Fruit fly (Drosophila melanogaster) whole organism, wandering third instar larva: ENCODE measurements around the gene CG31789.
A peak's percentile ranks its signal among the peaks of the same experiment; 100 is the strongest.

Source experiments
- Abd-B ChIP-seq: fragments of >200 bp; optimal IDR thresholded peaks from 2 replicates; lab custom pipeline; 2017; ENCODE audit warnings: missing biosample characterization, missing genetic modification characterization
- CG32264 ChIP-seq: fragments of 200-800 bp; sonication (Bioruptor generic); optimal IDR thresholded peaks from 2 replicates; lab custom pipeline; 2016; ENCODE audit warnings: missing biosample characterization, missing genetic modification characterization
- CG9705 ChIP-seq: fragments of 200-800 bp; sonication (Bioruptor generic); optimal IDR thresholded peaks from 2 replicates; lab custom pipeline; 2018; ENCODE audit warnings: missing biosample characterization, mild to moderate bottlenecking, missing genetic modification characterization
- CrebA ChIP-seq: fragments of 200-800 bp; sonication (Bioruptor generic); optimal IDR thresholded peaks from 2 replicates; lab custom pipeline; 2016; ENCODE audit warnings: missing biosample characterization, mild to moderate bottlenecking, missing genetic modification characterization, borderline replicate concordance
- Dfd ChIP-seq: fragments of >200 bp; optimal IDR thresholded peaks from 2 replicates; lab custom pipeline; 2017; ENCODE audit warnings: missing biosample characterization, missing genetic modification characterization
- Dif ChIP-seq: fragments of 200-275, 200-300 bp; sonication (Bioruptor generic); optimal IDR thresholded peaks from 2 replicates; lab custom pipeline; 2018; ENCODE audit warnings: missing biosample characterization, missing genetic modification characterization; ENCODE audit not compliant: partially characterized antibody
- GATAd ChIP-seq: sonication (Bioruptor generic); optimal IDR thresholded peaks from 2 replicates; lab custom pipeline; 2016; ENCODE audit warnings: missing biosample characterization, missing genetic modification characterization
- HLH106 ChIP-seq: fragments of 200-800 bp; optimal IDR thresholded peaks from 3 replicates; lab custom pipeline; 2019; ENCODE audit warnings: missing biosample characterization, mild to moderate bottlenecking, missing genetic modification characterization, moderate library complexity
- Hnf4 ChIP-seq: fragments of 200-800 bp; sonication (Bioruptor generic); optimal IDR thresholded peaks from 2 replicates; lab custom pipeline; 2016; ENCODE audit warnings: missing biosample characterization, mild to moderate bottlenecking, missing genetic modification characterization
- Hr78 ChIP-seq: fragments of >200 bp; optimal IDR thresholded peaks from 2 replicates; lab custom pipeline; 2017; ENCODE audit warnings: missing biosample characterization, missing genetic modification characterization
- Hr83 ChIP-seq: fragments of 200-300 bp; sonication (Bioruptor generic); optimal IDR thresholded peaks from 2 replicates; lab custom pipeline; 2016; ENCODE audit warnings: missing biosample characterization, mild to moderate bottlenecking, missing genetic modification characterization, moderate library complexity; ENCODE audit not compliant: poor library complexity, severe bottlenecking
- Jra ChIP-seq: sonication (Bioruptor generic); optimal IDR thresholded peaks from 2 replicates; lab custom pipeline; 2016; ENCODE audit warnings: missing biosample characterization, missing genetic modification characterization
- Mio ChIP-seq: sonication (Bioruptor generic); optimal IDR thresholded peaks from 2 replicates; lab custom pipeline; 2016; ENCODE audit warnings: missing biosample characterization, missing genetic modification characterization
- Myc ChIP-seq: fragments of >200 bp; optimal IDR thresholded peaks from 2 replicates; lab custom pipeline; 2017
- N ChIP-seq: fragments of >200 bp; optimal IDR thresholded peaks from 2 replicates; lab custom pipeline; 2018; ENCODE audit warnings: missing biosample characterization, missing external identifiers, missing genetic modification characterization
- OdsH ChIP-seq: fragments of 200-800 bp; sonication (Bioruptor generic); optimal IDR thresholded peaks from 2 replicates; lab custom pipeline; 2016; ENCODE audit warnings: missing biosample characterization, mild to moderate bottlenecking, missing genetic modification characterization
- Rel ChIP-seq, 2 experiments: fragments of 200-800 bp; sonication (Bioruptor generic) in 1 of 2; optimal IDR thresholded peaks; 2 replicates in 1 of 2; 3 replicates in 1 of 2; lab custom pipeline; 2016 to 2019; ENCODE audit warnings: mild to moderate bottlenecking in 2 of 2, missing biosample characterization in 2 of 2, missing genetic modification characterization in 2 of 2, moderate library complexity in 1 of 2
- Sp1 ChIP-seq: fragments of 200-800 bp; sonication (Bioruptor generic); optimal IDR thresholded peaks from 3 replicates; lab custom pipeline; 2019; ENCODE audit warnings: missing biosample characterization, mild to moderate bottlenecking, missing genetic modification characterization, moderate library complexity
- Vsx2 ChIP-seq: fragments of 200-300, 225-300 bp; sonication (Bioruptor generic); optimal IDR thresholded peaks from 2 replicates; lab custom pipeline; 2018; ENCODE audit warnings: missing biosample characterization, missing genetic modification characterization; ENCODE audit not compliant: partially characterized antibody
- br ChIP-seq: fragments of 200-800 bp; sonication (Bioruptor generic); optimal IDR thresholded peaks from 2 replicates; lab custom pipeline; 2016; ENCODE audit warnings: missing biosample characterization, missing genetic modification characterization
- brk ChIP-seq: fragments of 200-800 bp; sonication (Bioruptor generic); optimal IDR thresholded peaks from 2 replicates; lab custom pipeline; 2016; ENCODE audit warnings: missing biosample characterization, mild to moderate bottlenecking, missing genetic modification characterization
- dl ChIP-seq, 2 experiments: fragments of 175-275, 200-275 bp in 1 of 2; fragments of 200-275 bp in 1 of 2; sonication (Bioruptor generic); optimal IDR thresholded peaks; lab custom pipeline; 2018; ENCODE audit warnings: mild to moderate bottlenecking in 2 of 2, missing biosample characterization in 2 of 2, missing genetic modification characterization in 2 of 2, moderate library complexity in 2 of 2; ENCODE audit not compliant: partially characterized antibody in 2 of 2, insufficient read depth in 1 of 2
- dmrt93B ChIP-seq: fragments of 200-800 bp; sonication (Bioruptor generic); optimal IDR thresholded peaks from 2 replicates; lab custom pipeline; 2018; ENCODE audit warnings: missing biosample characterization, mild to moderate bottlenecking, missing genetic modification characterization
- dsf ChIP-seq: sonication (Bioruptor generic); optimal IDR thresholded peaks from 2 replicates; lab custom pipeline; 2016; ENCODE audit warnings: missing biosample characterization, missing genetic modification characterization, borderline replicate concordance
- ey ChIP-seq: fragments of 200-800 bp; sonication (Bioruptor generic); optimal IDR thresholded peaks from 2 replicates; lab custom pipeline; 2016; ENCODE audit warnings: missing biosample characterization, missing genetic modification characterization
- foxo ChIP-seq, 2 experiments: fragments of 200-800 bp; sonication (Bioruptor generic); optimal IDR thresholded peaks; 2 replicates in 1 of 2; 3 replicates in 1 of 2; lab custom pipeline; 2016 to 2017; ENCODE audit warnings: missing biosample characterization in 2 of 2, missing genetic modification characterization in 2 of 2
- fru ChIP-seq: fragments of 200-800 bp; sonication (Bioruptor generic); optimal IDR thresholded peaks from 3 replicates; lab custom pipeline; 2016; ENCODE audit warnings: missing biosample characterization, mild to moderate bottlenecking, missing genetic modification characterization
- h ChIP-seq: fragments of 200-800 bp; sonication (Bioruptor generic); optimal IDR thresholded peaks from 3 replicates; lab custom pipeline; 2016; ENCODE audit warnings: missing biosample characterization, mild to moderate bottlenecking, missing genetic modification characterization
- jim ChIP-seq: fragments of 175-275, 200-325 bp; sonication (Bioruptor generic); optimal IDR thresholded peaks from 2 replicates; lab custom pipeline; 2016; ENCODE audit warnings: missing biosample characterization, mild to moderate bottlenecking, missing genetic modification characterization
- lola ChIP-seq: fragments of >200 bp; optimal IDR thresholded peaks from 2 replicates; lab custom pipeline; 2017; ENCODE audit warnings: missing biosample characterization, missing genetic modification characterization
- pan ChIP-seq: fragments of >200 bp; optimal IDR thresholded peaks from 2 replicates; lab custom pipeline; 2017
- psq ChIP-seq: fragments of 200-800 bp; sonication (Bioruptor generic); optimal IDR thresholded peaks from 3 replicates; lab custom pipeline; 2017; ENCODE audit warnings: missing biosample characterization, mild to moderate bottlenecking, missing genetic modification characterization, moderate library complexity
- rgr ChIP-seq: fragments of 200-800 bp; sonication (Bioruptor generic); optimal IDR thresholded peaks from 3 replicates; lab custom pipeline; 2016; ENCODE audit warnings: missing biosample characterization, mild to moderate bottlenecking, missing genetic modification characterization
- sage ChIP-seq: fragments of 200-800 bp; sonication (Bioruptor generic); optimal IDR thresholded peaks from 2 replicates; lab custom pipeline; 2016; ENCODE audit warnings: missing biosample characterization, mild to moderate bottlenecking, missing genetic modification characterization
- sv ChIP-seq: fragments of 200-800 bp; sonication (Bioruptor generic); optimal IDR thresholded peaks from 3 replicates; lab custom pipeline; 2016; ENCODE audit warnings: missing biosample characterization, missing genetic modification characterization
- tai ChIP-seq: sonication (Bioruptor generic); optimal IDR thresholded peaks from 2 replicates; lab custom pipeline; 2016; ENCODE audit warnings: missing biosample characterization, missing genetic modification characterization
- usp ChIP-seq: fragments of >200 bp; optimal IDR thresholded peaks from 2 replicates; lab custom pipeline; 2017; ENCODE audit warnings: missing biosample characterization, missing genetic modification characterization
- woc ChIP-seq: sonication (Bioruptor generic); optimal IDR thresholded peaks from 2 replicates; lab custom pipeline; 2016; ENCODE audit warnings: missing biosample characterization, mild to moderate bottlenecking, missing genetic modification characterization

The CG31789 gene

dm6 chr2L:18605549-18605948 is at the start of gene CG31789:
CG31789 (plus strand) TSS chr2L:18605928.
- TF ChIP-seq Hr83 (no peak), Rel (GFP tag; optimal IDR thresholded peaks at IDR 0.05; lab: Kevin White, UChicago) (no peak), Rel (tag; optimal IDR thresholded peaks at IDR 0.05; lab: Kevin White, UChicago) (no peak), dsf (GFP tag; lab: Kevin White, UChicago) (no peak), CG9705 (no peak), pan (lab: Kevin White, UChicago) (no peak), rgr (GFP tag; lab: Kevin White, UChicago) (no peak), Dfd (GFP tag; lab: Kevin White, UChicago) (no peak), Jra (GFP tag; lab: Kevin White, UChicago) (no peak), N (no peak), h (no peak), ey (GFP tag; lab: Kevin White, UChicago) (no peak), brk (GFP tag; lab: Kevin White, UChicago) (no peak), Mio (GFP tag; lab: Kevin White, UChicago) (no peak), Vsx2 (GFP tag; lab: Kevin White, UChicago) (no peak), br (no peak), Myc (no peak), dmrt93B (GFP tag; lab: Kevin White, UChicago) (no peak), CrebA (GFP tag; lab: Kevin White, UChicago) (no peak)

dm6 chr2L:18556384-18556783 is 49.3 kb upstream of the CG31789 start:
- no peak for TF ChIP-seq Abd-B (GFP tag; lab: Kevin White, UChicago)
- no peak for TF ChIP-seq OdsH
- no peak for TF ChIP-seq dsf (GFP tag; lab: Kevin White, UChicago)
- no peak for TF ChIP-seq Rel (GFP tag; optimal IDR thresholded peaks at IDR 0.05; lab: Kevin White, UChicago)
- TF ChIP-seq Rel (tag; optimal IDR thresholded peaks at IDR 0.05; lab: Kevin White, UChicago) = no peak
- no peak for TF ChIP-seq h
- no peak for TF ChIP-seq woc (GFP tag; lab: Kevin White, UChicago)
- no peak for TF ChIP-seq ey (GFP tag; lab: Kevin White, UChicago)
- no peak for TF ChIP-seq usp (GFP tag; lab: Kevin White, UChicago)
- no peak for TF ChIP-seq Hnf4
- no peak for TF ChIP-seq Dif (GFP tag; lab: Kevin White, UChicago)
- no peak for TF ChIP-seq CrebA (GFP tag; lab: Kevin White, UChicago)
- no peak for TF ChIP-seq sage (GFP tag; lab: Kevin White, UChicago)
- no peak for TF ChIP-seq sv (GFP tag; lab: Kevin White, UChicago)
- no peak for TF ChIP-seq Hr83
- no peak for TF ChIP-seq jim (GFP tag; lab: Kevin White, UChicago)
- TF ChIP-seq Hr78 (GFP tag; lab: Kevin White, UChicago) = no peak
- no peak for TF ChIP-seq GATAd (GFP tag; lab: Kevin White, UChicago)
- no peak for TF ChIP-seq N
- no peak for TF ChIP-seq dl (GFP tag; optimal IDR thresholded peaks at IDR 0.05; lab: Kevin White, UChicago; ENCODE audit: insufficient read depth in 1 of 2, partially characterized antibody in 2 of 2)
- no peak for TF ChIP-seq HLH106 (tag; lab: Kevin White, UChicago)
- TF ChIP-seq, all 38 proteins: peak for 0

dm6 chr2L:18557965-18558537 is 47.7 kb upstream of the CG31789 start:
- no peak for TF ChIP-seq Dif (GFP tag; lab: Kevin White, UChicago)
- no peak for TF ChIP-seq Hr83
- TF ChIP-seq OdsH = peak; percentile 14
- TF ChIP-seq sage (GFP tag; lab: Kevin White, UChicago) = peak; percentile 29
- peak; percentile 11 for TF ChIP-seq h
- TF ChIP-seq br = no peak
- TF ChIP-seq tai (GFP tag; lab: Kevin White, UChicago) = no peak
- no peak for TF ChIP-seq lola (GFP tag; lab: Kevin White, UChicago)
- TF ChIP-seq Myc = no peak
- peak in 1 of 2 experiments; percentile 73 for TF ChIP-seq foxo (GFP tag; optimal IDR thresholded peaks at IDR 0.05; lab: Kevin White, UChicago)
- no peak for TF ChIP-seq Sp1 (GFP tag; lab: Kevin White, UChicago)
- peak; percentile 39 for TF ChIP-seq fru (GFP tag; lab: Kevin White, UChicago)
- no peak for TF ChIP-seq Hr78 (GFP tag; lab: Kevin White, UChicago)
- peak; percentile 17 for TF ChIP-seq HLH106 (tag; lab: Kevin White, UChicago)
- no peak for TF ChIP-seq Mio (GFP tag; lab: Kevin White, UChicago)
- TF ChIP-seq usp (GFP tag; lab: Kevin White, UChicago) = no peak
- TF ChIP-seq woc (GFP tag; lab: Kevin White, UChicago) = no peak
- no peak for TF ChIP-seq dl (GFP tag; optimal IDR thresholded peaks at IDR 0.05; lab: Kevin White, UChicago; ENCODE audit: insufficient read depth in 1 of 2, partially characterized antibody in 2 of 2)
- TF ChIP-seq psq (GFP tag; lab: Kevin White, UChicago) = peak; percentile 48
- no peak for TF ChIP-seq Vsx2 (GFP tag; lab: Kevin White, UChicago)
- TF ChIP-seq ey (GFP tag; lab: Kevin White, UChicago) = no peak
- TF ChIP-seq Dfd (GFP tag; lab: Kevin White, UChicago) = no peak
- no peak for TF ChIP-seq brk (GFP tag; lab: Kevin White, UChicago)
- TF ChIP-seq rgr (GFP tag; lab: Kevin White, UChicago) = peak; percentile 20
- no peak for TF ChIP-seq Abd-B (GFP tag; lab: Kevin White, UChicago)
- TF ChIP-seq CG32264 (GFP tag; lab: Kevin White, UChicago) = no peak
- no peak for TF ChIP-seq dmrt93B (GFP tag; lab: Kevin White, UChicago)
- peak; percentile 52 for TF ChIP-seq sv (GFP tag; lab: Kevin White, UChicago)
- no peak for TF ChIP-seq pan (lab: Kevin White, UChicago)
- peak; percentile 4 for TF ChIP-seq Hnf4
- no peak for TF ChIP-seq dsf (GFP tag; lab: Kevin White, UChicago)
- TF ChIP-seq jim (GFP tag; lab: Kevin White, UChicago) = no peak
- no peak for TF ChIP-seq GATAd (GFP tag; lab: Kevin White, UChicago)
- TF ChIP-seq Rel (GFP tag; optimal IDR thresholded peaks at IDR 0.05; lab: Kevin White, UChicago) = no peak
- TF ChIP-seq Rel (tag; optimal IDR thresholded peaks at IDR 0.05; lab: Kevin White, UChicago) = no peak
